Fruit fly (Drosophila melanogaster) whole organism, prepupa: Measurements from ENCODE around the gene CG9393.

Source experiments
- CG10669 ChIP-seq: fragments of 200-800 bp; sonication (Bioruptor generic); optimal IDR thresholded peaks from 3 replicates; lab custom pipeline; 2018; ENCODE audit warnings: missing biosample characterization, mild to moderate bottlenecking, missing genetic modification characterization, moderate library complexity
- CG16779 ChIP-seq: fragments of 200-800 bp; sonication (Bioruptor generic); optimal IDR thresholded peaks from 3 replicates; lab custom pipeline; 2017; ENCODE audit warnings: missing biosample characterization, mild to moderate bottlenecking, missing genetic modification characterization
- CG6163 ChIP-seq: fragments of 200-800 bp; sonication (Bioruptor generic); IDR thresholded peaks from 3 replicates; pipeline ENCODE4 v1.3.6; 2022; ENCODE audit warnings: missing biosample characterization, missing genetic modification characterization
- CG6808 ChIP-seq: fragments of 200-800 bp; sonication (Bioruptor generic); optimal IDR thresholded peaks from 3 replicates; lab custom pipeline; 2017; ENCODE audit warnings: missing biosample characterization, missing genetic modification characterization, mild to moderate bottlenecking, moderate library complexity, missing genetic modification reagents
- CG9139 ChIP-seq: fragments of 200-800 bp; sonication (Bioruptor generic); optimal IDR thresholded peaks from 3 replicates; lab custom pipeline; 2017; ENCODE audit warnings: missing biosample characterization, mild to moderate bottlenecking, missing genetic modification characterization
- Eip75B ChIP-seq: fragments of 200-800 bp; sonication (Bioruptor generic); optimal IDR thresholded peaks from 3 replicates; lab custom pipeline; 2016; ENCODE audit warnings: missing biosample characterization, missing genetic modification characterization
- Met ChIP-seq: fragments of 200-800 bp; sonication (Bioruptor generic); optimal IDR thresholded peaks from 3 replicates; lab custom pipeline; 2016; ENCODE audit warnings: missing biosample characterization, missing genetic modification characterization
- dsx ChIP-seq: fragments of 200-800 bp; optimal IDR thresholded peaks from 3 replicates; lab custom pipeline; 2019; ENCODE audit warnings: missing biosample characterization, mild to moderate bottlenecking, missing genetic modification characterization, moderate library complexity; ENCODE audit not compliant: poor library complexity, severe bottlenecking
- net ChIP-seq: fragments of 200-800 bp; sonication (Bioruptor generic); optimal IDR thresholded peaks from 3 replicates; lab custom pipeline; 2016; ENCODE audit warnings: missing biosample characterization, missing genetic modification characterization

dm6 chr3R:9534595-9535217 lies 28.8 kb downstream of the CG9393 start:
- TF ChIP-seq CG6163 (GFP tag; lab: Robert Waterston, UW) = no peak
- TF ChIP-seq CG6808 = no peak
- no peak for TF ChIP-seq Eip75B (GFP tag; lab: Kevin White, UChicago)
- peak; percentile 63 for TF ChIP-seq dsx (GFP tag; lab: Kevin White, UChicago)
- no peak for TF ChIP-seq Met (GFP tag; lab: Kevin White, UChicago)
- TF ChIP-seq CG9139 (GFP tag; lab: Kevin White, UChicago) = no peak
- no peak for TF ChIP-seq CG16779 (tag; lab: Kevin White, UChicago)
- TF ChIP-seq CG10669 (GFP tag; lab: Kevin White, UChicago) = no peak
- TF ChIP-seq net (GFP tag; lab: Kevin White, UChicago) = no peak
